Worm (Caenorhabditis elegans): Measurements from ENCODE around the gene srg-21.

DNA sequence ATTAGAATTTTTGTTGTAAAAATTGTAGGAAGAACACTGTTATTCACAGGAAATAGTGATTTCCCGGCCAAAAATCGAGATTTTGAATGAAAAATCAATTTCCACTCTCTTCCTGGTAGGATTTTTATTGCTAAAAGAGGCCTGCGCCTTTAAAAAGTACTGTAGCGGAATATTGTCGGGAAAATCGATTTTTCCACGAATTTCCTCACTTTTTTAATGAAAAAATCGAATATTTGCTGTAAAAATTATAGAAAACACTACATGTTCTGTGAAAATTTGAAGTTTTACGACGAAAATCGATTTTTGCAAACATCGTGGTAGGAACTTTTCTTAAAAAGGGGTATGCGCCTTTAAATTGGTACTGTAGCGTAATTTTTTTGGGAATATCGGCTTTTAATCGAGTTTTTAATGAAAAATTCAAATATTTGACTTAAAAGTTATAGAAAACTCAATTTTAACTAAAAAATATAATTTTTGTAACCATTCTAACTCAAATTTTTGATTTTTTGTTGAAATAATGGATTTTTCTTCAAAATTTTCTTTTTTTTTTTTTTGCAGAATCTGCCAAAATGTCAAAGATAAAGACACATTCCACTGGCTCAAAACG is 34.8 kb downstream of the srg-21 start, which contains the start of gene lin-8:
- TF ChIP-seq ceh-36 (tag; optimal IDR thresholded peaks at IDR 0.05) (no peak), sea-1 (GFP tag; conservative IDR thresholded peaks at IDR 0.05) (no peak), ama-1 (optimal IDR thresholded peaks at IDR 0.05) (no peak), tbx-11 (GFP tag; IDR thresholded peaks at IDR 0.05) (no peak), hnd-1 (tag; optimal IDR thresholded peaks at IDR 0.05) (no peak), hmg-4 (GFP tag; optimal IDR thresholded peaks at IDR 0.05) (no peak), hmbx-1 (tag; optimal IDR thresholded peaks at IDR 0.05) (no peak), scrt-1 (GFP tag; IDR thresholded peaks at IDR 0.05) (no peak), aly-1 (tag; optimal IDR thresholded peaks at IDR 0.05) (no peak), tra-4 (tag; optimal IDR thresholded peaks at IDR 0.05) (no peak), tbx-37 (GFP tag; conservative IDR thresholded peaks at IDR 0.05) (no peak), flt-1 (GFP tag; IDR thresholded peaks at IDR 0.05) (no peak), F13C5.2 (tag; optimal IDR thresholded peaks at IDR 0.05) (no peak), ets-7 (tag; optimal IDR thresholded peaks at IDR 0.05) (no peak)
